Fruit fly (Drosophila melanogaster): ENCODE data around the gene Cyp9f3.

Cyp9f3 gene

dm6 chr3R:12398620-12399247, at the start of gene Cyp9f3 (continued):
- TF ChIP-seq NK7.1 (GFP tag; optimal IDR thresholded peaks at IDR 0.05) (no peak), CrebB (tag; optimal IDR thresholded peaks at IDR 0.05) (no peak), CG17612 (GFP tag; IDR thresholded peaks at IDR 0.05) (no peak), mam (GFP tag; optimal IDR thresholded peaks at IDR 0.05) (no peak), Lpt (GFP tag; optimal IDR thresholded peaks at IDR 0.05) (no peak), Lim3 (GFP tag; IDR thresholded peaks at IDR 0.05) (no peak), TFAM (GFP tag; optimal IDR thresholded peaks at IDR 0.05) (no peak), Dfd (GFP tag; optimal IDR thresholded peaks at IDR 0.05) (no peak), gem (tag; optimal IDR thresholded peaks at IDR 0.05) (no peak), CG9727 (GFP tag; optimal IDR thresholded peaks at IDR 0.05) (no peak), bbx (GFP tag; IDR thresholded peaks at IDR 0.05; ENCODE audit: partially characterized antibody) (0 out of 2 replicates have a peak, but pooled peaks have one; percentile 9), ftz-f1 (GFP tag; optimal IDR thresholded peaks at IDR 0.05) (peak; percentile 75), Hr78 (GFP tag; optimal IDR thresholded peaks at IDR 0.05) (no peak), CG34422 (GFP tag; IDR thresholded peaks at IDR 0.05) (no peak), exex (tag; optimal IDR thresholded peaks at IDR 0.05) (peak; percentile 53), ttk (GFP tag; IDR thresholded peaks at IDR 0.05) (no peak), vvl (GFP tag; IDR thresholded peaks at IDR 0.05) (no peak), MTF-1 (GFP tag; optimal IDR thresholded peaks at IDR 0.05; ENCODE audit: borderline replicate concordance) (peak; percentile 22), CG13894 (tag; optimal IDR thresholded peaks at IDR 0.05) (no peak), chn (GFP tag; optimal IDR thresholded peaks at IDR 0.05) (no peak), CG18764 (GFP tag; optimal IDR thresholded peaks at IDR 0.05) (no peak), az2 (GFP tag; optimal IDR thresholded peaks at IDR 0.05) (no peak), CG10543 (GFP tag; optimal IDR thresholded peaks at IDR 0.05) (peak; percentile 79), ssp (GFP tag; IDR thresholded peaks at IDR 0.05) (no peak), salm (tag; optimal IDR thresholded peaks at IDR 0.05) (no peak), emc (GFP tag; optimal IDR thresholded peaks at IDR 0.05) (no peak), fu2 (GFP tag; optimal IDR thresholded peaks at IDR 0.05) (no peak), Usf (GFP tag; optimal IDR thresholded peaks at IDR 0.05) (no peak), CG15269 (tag; optimal IDR thresholded peaks at IDR 0.05) (no peak), mirr (GFP tag; optimal IDR thresholded peaks at IDR 0.05) (peak; percentile 69), CG6254 (GFP tag; optimal IDR thresholded peaks at IDR 0.05) (no peak), CG3065 (GFP tag; optimal IDR thresholded peaks at IDR 0.05) (no peak), CG2202 (tag; optimal IDR thresholded peaks at IDR 0.05) (no peak), CG1647 (GFP tag; optimal IDR thresholded peaks at IDR 0.05) (no peak), pros (GFP tag; optimal IDR thresholded peaks at IDR 0.05) (no peak), sens (GFP tag) (peak; percentile 1), hbn (GFP tag; IDR thresholded peaks at IDR 0.05; ENCODE audit: partially characterized antibody) (no peak), dm (GFP tag; optimal IDR thresholded peaks at IDR 0.05) (no peak), tio (GFP tag; optimal IDR thresholded peaks at IDR 0.05) (no peak), amos (GFP tag; IDR thresholded peaks at IDR 0.05; ENCODE audit: partially characterized antibody) (peak; percentile 33; the same call in 1 of the 2 replicates), Hmx (GFP tag; optimal IDR thresholded peaks at IDR 0.05) (no peak), unc-4 (GFP tag; IDR thresholded peaks at IDR 0.05; ENCODE audit: partially characterized antibody) (no peak), sr (GFP tag; IDR thresholded peaks at IDR 0.05) (no peak), CG13287 (GFP tag; IDR thresholded peaks at IDR 0.05; ENCODE audit: partially characterized antibody) (peak; percentile 25; the same call in 1 of the 2 replicates), dmrt11E (tag; optimal IDR thresholded peaks at IDR 0.05) (no peak), CG7987 (GFP tag; optimal IDR thresholded peaks at IDR 0.05) (no peak), dpn (GFP tag; optimal IDR thresholded peaks at IDR 0.05) (no peak), CG10274 (GFP tag; optimal IDR thresholded peaks at IDR 0.05) (peak; percentile 63), Pdp1 (GFP tag; optimal IDR thresholded peaks at IDR 0.05) (peak in 1 of 2 experiments; percentile 17), Dref (GFP tag; IDR thresholded peaks at IDR 0.05) (0 out of 2 replicates have a peak, but pooled peaks have one; percentile 10)

Measured in whole organism, embryonic.